Worm (Caenorhabditis elegans) whole organism, early embryonic: ENCODE measurements around the gene cdc-37.
"Not testable (repeated sequence)": the region's sequence is repeated elsewhere in the genome, so short reads cannot be mapped to it uniquely, and the experiment has no call there.

Source experiments
- ama-1 ChIP-seq: fragments of 150-350 bp; optimal IDR thresholded peaks from 2 replicates; lab custom pipeline; 2014
- ceh-36 ChIP-seq: sonication (generic microtip); optimal IDR thresholded peaks from 2 replicates; lab custom pipeline; 2016; ENCODE audit warnings: missing genetic modification characterization, inconsistent platforms, missing compliant biosample characterization
- ets-7 ChIP-seq: sonication (generic microtip); optimal IDR thresholded peaks from 2 replicates; lab custom pipeline; 2016; ENCODE audit warnings: missing genotype, missing genetic modification characterization, missing compliant biosample characterization
- hnd-1 ChIP-seq: sonication (generic microtip); optimal IDR thresholded peaks from 2 replicates; lab custom pipeline; 2016; ENCODE audit warnings: missing genetic modification characterization, missing compliant biosample characterization
- scrt-1 ChIP-seq: fragments of 200-800 bp; sonication (Bioruptor generic); IDR thresholded peaks from 2 replicates; pipeline ENCODE4 v1.3.6; 2022; ENCODE audit warnings: missing genetic modification characterization, missing compliant biosample characterization
- tbx-11 ChIP-seq: fragments of 200-800 bp; sonication (Bioruptor generic); IDR thresholded peaks from 2 replicates; pipeline ENCODE4 v1.3.6; 2022; ENCODE audit warnings: missing genetic modification characterization, missing compliant biosample characterization
- tra-4 ChIP-seq: sonication (generic microtip); optimal IDR thresholded peaks from 2 replicates; lab custom pipeline; 2017; ENCODE audit warnings: missing genetic modification characterization, missing compliant biosample characterization

- TF ChIP-seq ama-1 (lab: Kevin White, UChicago); hnd-1; tra-4; ets-7 (tag; lab: Kevin White, UChicago); ceh-36 (tag; lab: Kevin White, UChicago); tbx-11 (GFP tag; lab: Robert Waterston, UW); scrt-1 (GFP tag; lab: Robert Waterston, UW): not testable (repeated sequence)
Measured at ce11 chrII:593221-593620, 12.8 kb upstream of the cdc-37 start, which contains the start of gene W08F4.1.
